Fruit fly (Drosophila melanogaster): ENCODE measurements around the gene Pfdn4.
A peak's percentile ranks its signal among the peaks of the same experiment; 100 is the strongest.

The Pfdn4 gene

DNA sequence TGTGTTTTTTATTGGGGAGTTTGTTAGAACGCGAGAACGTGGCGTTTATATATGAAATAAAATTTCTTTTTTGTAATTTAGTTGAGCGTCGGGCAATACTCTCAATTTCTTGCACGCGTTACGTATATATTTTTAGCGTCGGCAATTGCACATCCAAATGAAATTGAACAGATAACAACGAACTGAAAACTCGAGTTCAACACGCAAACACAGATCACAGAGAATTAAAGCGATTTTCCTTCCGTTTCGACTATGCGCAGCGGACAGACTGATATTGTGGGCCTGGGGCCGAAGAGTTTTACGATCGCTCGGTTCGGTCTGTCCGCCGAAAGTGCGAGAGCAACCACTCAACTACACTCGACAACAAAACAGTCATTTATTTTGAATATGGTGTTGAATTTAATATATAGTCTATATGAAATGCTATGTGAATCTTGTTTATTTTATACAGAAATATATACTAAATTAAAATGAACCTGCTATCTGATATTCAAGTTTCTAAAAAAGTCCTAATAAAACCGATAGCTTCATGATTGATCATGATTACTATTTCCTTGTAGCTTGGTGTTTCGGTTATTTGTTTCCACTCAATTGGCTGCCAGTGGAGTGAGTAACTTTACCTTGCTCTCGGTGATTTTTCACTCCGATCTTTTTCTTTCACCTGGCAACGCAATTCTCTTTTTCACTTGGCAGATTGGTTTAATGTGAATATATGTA, 12.6 kb downstream of the Pfdn4 start, which contains the start of gene CG46456 (continued):
- TF ChIP-seq hth (optimal IDR thresholded peaks at IDR 0.05): no peak
- no peak; the same call in 2 of the 3 replicates for TF ChIP-seq zen2 (GFP tag; IDR thresholded peaks at IDR 0.05; ENCODE audit: partially characterized antibody)
- peak; percentile 88; the same call in 2 of the 3 replicates for TF ChIP-seq zfh1 (GFP tag; IDR thresholded peaks at IDR 0.05)
- peak; percentile 49; the same call in 1 of the 3 replicates for TF ChIP-seq vnd (GFP tag; IDR thresholded peaks at IDR 0.05; ENCODE audit: partially characterized antibody)
- peak; percentile 95 for TF ChIP-seq Sox100B (GFP tag; optimal IDR thresholded peaks at IDR 0.05)
- peak; percentile 93 for TF ChIP-seq ATbp (GFP tag; optimal IDR thresholded peaks at IDR 0.05)
- TF ChIP-seq zf30C (GFP tag; optimal IDR thresholded peaks at IDR 0.05): no peak
- peak; percentile 96 for TF ChIP-seq CG10147 (GFP tag; optimal IDR thresholded peaks at IDR 0.05)
- TF ChIP-seq dpn (GFP tag; optimal IDR thresholded peaks at IDR 0.05): peak; percentile 73 to 93
- peak; percentile 77 for TF ChIP-seq CG10462 (GFP tag; optimal IDR thresholded peaks at IDR 0.05)
- TF ChIP-seq Mad (GFP tag; optimal IDR thresholded peaks at IDR 0.05): peak; percentile 71
- TF ChIP-seq Hr39 (optimal IDR thresholded peaks at IDR 0.05): no peak
- peak; percentile 55 for TF ChIP-seq pros (GFP tag; optimal IDR thresholded peaks at IDR 0.05)
- peak; percentile 67 for TF ChIP-seq CG1603 (tag; optimal IDR thresholded peaks at IDR 0.05)
- no peak for TF ChIP-seq Dfd (GFP tag; optimal IDR thresholded peaks at IDR 0.05)
- TF ChIP-seq exex (tag; optimal IDR thresholded peaks at IDR 0.05): peak; percentile 84
- TF ChIP-seq CG11456 (GFP tag; IDR thresholded peaks at IDR 0.05): peak; percentile 80; the same call in 2 of the 3 replicates
- peak; percentile 28 for TF ChIP-seq slp2 (GFP tag; optimal IDR thresholded peaks at IDR 0.05)
- no peak for TF ChIP-seq pita (GFP tag; optimal IDR thresholded peaks at IDR 0.05)
- no peak for TF ChIP-seq sima (GFP tag; optimal IDR thresholded peaks at IDR 0.05)
- peak; percentile 88 for TF ChIP-seq CG4820 (GFP tag; optimal IDR thresholded peaks at IDR 0.05)
- TF ChIP-seq aop (GFP tag; IDR thresholded peaks at IDR 0.05): no peak
- TF ChIP-seq HHEX (GFP tag; optimal IDR thresholded peaks at IDR 0.05): peak; percentile 95
- TF ChIP-seq CG12391 (tag; optimal IDR thresholded peaks at IDR 0.05): peak; percentile 98
- peak; percentile 77 for TF ChIP-seq sens-2 (GFP tag; IDR thresholded peaks at IDR 0.05)
- TF ChIP-seq CG14965 (GFP tag; optimal IDR thresholded peaks at IDR 0.05; ENCODE audit: borderline replicate concordance): no peak
- TF ChIP-seq CG5245 (GFP tag; optimal IDR thresholded peaks at IDR 0.05): peak; percentile 75
- no peak for TF ChIP-seq CG4360 (GFP tag; IDR thresholded peaks at IDR 0.05)
- TF ChIP-seq NK7.1 (GFP tag; optimal IDR thresholded peaks at IDR 0.05): peak; percentile 40
- TF ChIP-seq Chrac-16 (GFP tag; optimal IDR thresholded peaks at IDR 0.05): peak; percentile 89
- TF ChIP-seq Deaf1 (tag; optimal IDR thresholded peaks at IDR 0.05): peak; percentile 99
- peak; percentile 61 for TF ChIP-seq corto (GFP tag; optimal IDR thresholded peaks at IDR 0.05)
- TF ChIP-seq H15 (GFP tag; IDR thresholded peaks at IDR 0.05): peak; percentile 85
- peak; percentile 91 for TF ChIP-seq CG3407 (GFP tag; optimal IDR thresholded peaks at IDR 0.05)
- TF ChIP-seq Hmr (GFP tag; optimal IDR thresholded peaks at IDR 0.05): peak; percentile 96
- peak; percentile 73 for TF ChIP-seq CG6654 (GFP tag; optimal IDR thresholded peaks at IDR 0.05)
- TF ChIP-seq caup (GFP tag; optimal IDR thresholded peaks at IDR 0.05; ENCODE audit: severe bottlenecking): peak; percentile 95
- TF ChIP-seq tll (GFP tag; optimal IDR thresholded peaks at IDR 0.05): no peak
- TF ChIP-seq mirr (GFP tag; optimal IDR thresholded peaks at IDR 0.05): peak; percentile 79
- TF ChIP-seq fd102C (GFP tag; optimal IDR thresholded peaks at IDR 0.05): peak; percentile 74
- TF ChIP-seq grau (tag; optimal IDR thresholded peaks at IDR 0.05): peak; percentile 97
- peak; percentile 83 for TF ChIP-seq CG5180 (GFP tag; optimal IDR thresholded peaks at IDR 0.05)
- TF ChIP-seq chm (GFP tag; IDR thresholded peaks at IDR 0.05): peak; percentile 88
- TF ChIP-seq gem (tag; optimal IDR thresholded peaks at IDR 0.05): peak; percentile 98
- TF ChIP-seq CG14441 (GFP tag; IDR thresholded peaks at IDR 0.05): peak; percentile 89
- peak; percentile 4 for TF ChIP-seq Kr (GFP tag; optimal IDR thresholded peaks at IDR 0.05)
- peak; percentile 24 for TF ChIP-seq CG17912 (GFP tag; optimal IDR thresholded peaks at IDR 0.05)
- peak; percentile 93 for TF ChIP-seq cwo (GFP tag; optimal IDR thresholded peaks at IDR 0.05)
- peak; percentile 93 for TF ChIP-seq CrebB (tag; optimal IDR thresholded peaks at IDR 0.05)
